Fruit fly (Drosophila melanogaster) whole organism, embryonic: Measurements from ENCODE around the gene ato.

Experiments used
- Bgb ChIP-seq: fragments of 200-800 bp; sonication (Bioruptor generic); IDR thresholded peaks from 2 replicates; pipeline ENCODE4 v1.3.6; 2022; ENCODE audit warnings: missing biosample characterization, missing genetic modification characterization; ENCODE audit not compliant: partially characterized antibody
- CG10959 ChIP-seq: fragments of 200-800 bp; sonication (Bioruptor generic); IDR thresholded peaks from 2 replicates; pipeline ENCODE4 v1.3.6; 2022; ENCODE audit warnings: missing biosample characterization, missing genetic modification characterization
- CG11093 ChIP-seq: fragments of 200-800 bp; sonication (Bioruptor generic); IDR thresholded peaks from 3 replicates; pipeline ENCODE4 v1.3.6; 2022; ENCODE audit warnings: missing biosample characterization, missing genetic modification characterization
- CG13123 ChIP-seq: fragments of 200-800 bp; sonication (Bioruptor generic); optimal IDR thresholded peaks from 2 replicates; lab custom pipeline; 2016; ENCODE audit warnings: missing biosample characterization, missing genetic modification characterization
- CG13894 ChIP-seq: fragments of 200-800 bp; sonication (Bioruptor generic); optimal IDR thresholded peaks from 3 replicates; lab custom pipeline; 2018; ENCODE audit warnings: missing biosample characterization, mild to moderate bottlenecking, missing genetic modification characterization, moderate library complexity
- CG15479 ChIP-seq: fragments of 200-800 bp; sonication (Bioruptor generic); optimal IDR thresholded peaks from 3 replicates; lab custom pipeline; 2019; ENCODE audit warnings: missing biosample characterization, mild to moderate bottlenecking, missing genetic modification characterization, moderate library complexity
- CG15514 ChIP-seq: fragments of 200-800 bp; sonication (Bioruptor generic); optimal IDR thresholded peaks from 3 replicates; lab custom pipeline; 2017; ENCODE audit warnings: missing biosample characterization, missing genetic modification characterization, mild to moderate bottlenecking, moderate library complexity, missing genetic modification reagents
- CG17802 ChIP-seq: fragments of 200-800 bp; sonication (Bioruptor generic); optimal IDR thresholded peaks from 2 replicates; lab custom pipeline; 2018; ENCODE audit warnings: missing biosample characterization, mild to moderate bottlenecking, missing genetic modification characterization, moderate library complexity
- CG18599 ChIP-seq: fragments of 200-800 bp; sonication (Bioruptor generic); optimal IDR thresholded peaks from 3 replicates; lab custom pipeline; 2017; ENCODE audit warnings: missing biosample characterization, missing genetic modification characterization, mild to moderate bottlenecking, moderate library complexity, missing genetic modification reagents
- CG2129 ChIP-seq: fragments of 200-800 bp; sonication (Bioruptor generic); IDR thresholded peaks from 2 replicates; pipeline ENCODE4 v1.3.6; 2022; ENCODE audit warnings: missing biosample characterization, missing genetic modification characterization; ENCODE audit not compliant: partially characterized antibody
- CG2712 ChIP-seq: fragments of 200-800 bp; optimal IDR thresholded peaks from 3 replicates; lab custom pipeline; 2019; ENCODE audit warnings: missing biosample characterization, mild to moderate bottlenecking, missing genetic modification characterization, moderate library complexity
- CG2889 ChIP-seq: fragments of 200-800 bp; sonication (Bioruptor generic); IDR thresholded peaks from 3 replicates; pipeline ENCODE4 v1.3.6; 2022; ENCODE audit warnings: missing biosample characterization, missing genetic modification characterization
- CG31224 ChIP-seq: fragments of 200-800 bp; sonication (Bioruptor generic); IDR thresholded peaks from 2 replicates; pipeline ENCODE4 v1.3.6; 2022; ENCODE audit warnings: missing biosample characterization, missing genetic modification characterization
- CG33557 ChIP-seq: fragments of 200-800 bp; sonication (Bioruptor generic); optimal IDR thresholded peaks from 2 replicates; lab custom pipeline; 2019; ENCODE audit warnings: missing biosample characterization, mild to moderate bottlenecking, missing genetic modification characterization, moderate library complexity
- CG34422 ChIP-seq: fragments of 200-800 bp; sonication (Bioruptor generic); IDR thresholded peaks from 3 replicates; pipeline ENCODE4 v1.3.6; 2022; ENCODE audit warnings: missing biosample characterization, missing genetic modification characterization
- CG4424 ChIP-seq: fragments of 200-800 bp; sonication (Bioruptor generic); optimal IDR thresholded peaks from 3 replicates; lab custom pipeline; 2016; ENCODE audit warnings: missing biosample characterization, missing genetic modification characterization
- CG4820 ChIP-seq: fragments of 200-800 bp; sonication (Bioruptor generic); optimal IDR thresholded peaks from 3 replicates; lab custom pipeline; 2016; ENCODE audit warnings: missing biosample characterization, missing genetic modification characterization
- CG6654 ChIP-seq: fragments of 200-800 bp; sonication (Bioruptor generic); optimal IDR thresholded peaks from 2 replicates; lab custom pipeline; 2017; ENCODE audit warnings: missing biosample characterization, mild to moderate bottlenecking, missing genetic modification characterization
- CG6689 ChIP-seq: fragments of 200-800 bp; sonication (Bioruptor generic); IDR thresholded peaks from 2 replicates; pipeline ENCODE4 v1.3.6; 2022; ENCODE audit warnings: missing biosample characterization, missing genetic modification characterization
- CG9215 ChIP-seq: fragments of 200-800 bp; sonication (Bioruptor generic); IDR thresholded peaks from 2 replicates; pipeline ENCODE4 v1.3.6; 2022; ENCODE audit warnings: missing biosample characterization, missing genetic modification characterization
- D ChIP-seq, 2 experiments: fragments of 200-800 bp in 1 of 2; fragments of >200 bp in 1 of 2; sonication (Bioruptor generic) in 1 of 2; optimal IDR thresholded peaks; 2 replicates in 1 of 2; 3 replicates in 1 of 2; lab custom pipeline; 2017; ENCODE audit warnings: mild to moderate bottlenecking in 1 of 2, missing biosample characterization in 1 of 2, missing genetic modification characterization in 1 of 2, missing genetic modification reagents in 1 of 2
- Deaf1 ChIP-seq: fragments of 200-800 bp; optimal IDR thresholded peaks from 3 replicates; lab custom pipeline; 2019; ENCODE audit warnings: missing biosample characterization, mild to moderate bottlenecking, missing genetic modification characterization, moderate library complexity
- Dp ChIP-seq: fragments of 200-800 bp; sonication (Bioruptor generic); optimal IDR thresholded peaks from 2 replicates; lab custom pipeline; 2018; ENCODE audit warnings: missing biosample characterization, mild to moderate bottlenecking, missing genetic modification characterization, moderate library complexity
- Fer2 ChIP-seq: fragments of 200-800 bp; sonication (Bioruptor generic); optimal IDR thresholded peaks from 2 replicates; lab custom pipeline; 2018; ENCODE audit warnings: missing biosample characterization, mild to moderate bottlenecking, missing genetic modification characterization, moderate library complexity
- Hr3 ChIP-seq: fragments of 200-800 bp; sonication (Bioruptor generic); optimal IDR thresholded peaks from 3 replicates; lab custom pipeline; 2016; ENCODE audit warnings: missing biosample characterization, missing genetic modification characterization
- Hr78 ChIP-seq, 2 experiments: fragments of 200-800 bp in 1 of 2; fragments of >200 bp in 1 of 2; sonication (Bioruptor generic) in 1 of 2; optimal IDR thresholded peaks; 2 replicates each; lab custom pipeline; 2017 to 2019; ENCODE audit warnings: missing biosample characterization in 2 of 2, missing genetic modification characterization in 2 of 2, mild to moderate bottlenecking in 1 of 2, moderate library complexity in 1 of 2
- Lhr ChIP-seq: fragments of 200-800 bp; sonication (Bioruptor generic); optimal IDR thresholded peaks from 3 replicates; lab custom pipeline; 2017; ENCODE audit warnings: mild to moderate bottlenecking, missing biosample characterization, missing genetic modification reagents, missing genetic modification characterization
- MESR4 ChIP-seq: fragments of 200-800 bp; sonication (Bioruptor generic); optimal IDR thresholded peaks from 2 replicates; lab custom pipeline; 2018; ENCODE audit warnings: missing biosample characterization, mild to moderate bottlenecking, missing genetic modification characterization, moderate library complexity
- NC2β ChIP-seq: fragments of 200-800 bp; sonication (Bioruptor generic); optimal IDR thresholded peaks from 2 replicates; lab custom pipeline; 2016; ENCODE audit warnings: missing biosample characterization, missing genetic modification characterization
- Nf-YB ChIP-seq: fragments of 200-800 bp; sonication (Bioruptor generic); optimal IDR thresholded peaks from 3 replicates; lab custom pipeline; 2019; ENCODE audit warnings: missing biosample characterization, mild to moderate bottlenecking, missing genetic modification characterization, moderate library complexity
- ato ChIP-seq: fragments of 200-800 bp; sonication (Bioruptor generic); IDR thresholded peaks from 2 replicates; pipeline ENCODE4 v1.3.6; 2022; ENCODE audit warnings: missing biosample characterization, missing genetic modification characterization; ENCODE audit not compliant: partially characterized antibody
- caup ChIP-seq: fragments of 200-800 bp; sonication (Bioruptor generic); optimal IDR thresholded peaks from 3 replicates; lab custom pipeline; 2017; ENCODE audit warnings: missing biosample characterization, mild to moderate bottlenecking, missing genetic modification characterization, moderate library complexity; ENCODE audit not compliant: severe bottlenecking
- chinmo ChIP-seq: fragments of 200-800 bp; sonication (Bioruptor generic); IDR thresholded peaks from 4 replicates; pipeline ENCODE4 v1.3.6; 2022; ENCODE audit warnings: missing biosample characterization, missing genetic modification characterization; ENCODE audit not compliant: partially characterized antibody
- ci ChIP-seq: fragments of 200-800 bp; sonication (Bioruptor generic); IDR thresholded peaks from 3 replicates; pipeline ENCODE4 v1.3.6; 2022; ENCODE audit warnings: missing biosample characterization, missing genetic modification characterization
- da ChIP-seq: fragments of 200-800 bp; sonication (Bioruptor generic); optimal IDR thresholded peaks from 2 replicates; lab custom pipeline; 2016; ENCODE audit warnings: missing biosample characterization, missing genetic modification characterization
- disco-r ChIP-seq: fragments of 200-800 bp; sonication (Bioruptor generic); optimal IDR thresholded peaks from 2 replicates; lab custom pipeline; 2016; ENCODE audit warnings: missing biosample characterization, missing genetic modification characterization
- dysf ChIP-seq: fragments of 200-800 bp; sonication (Bioruptor generic); IDR thresholded peaks from 3 replicates; pipeline ENCODE4 v1.3.6; 2022; ENCODE audit warnings: missing biosample characterization, missing genetic modification characterization
- en ChIP-seq: fragments of 200-800 bp; sonication (Bioruptor generic); optimal IDR thresholded peaks from 2 replicates; lab custom pipeline; 2016; ENCODE audit warnings: missing biosample characterization, missing genetic modification characterization
- fru ChIP-seq: fragments of >200 bp; optimal IDR thresholded peaks from 2 replicates; lab custom pipeline; 2017
- gem ChIP-seq: fragments of 200-800 bp; sonication (Bioruptor generic); optimal IDR thresholded peaks from 2 replicates; lab custom pipeline; 2019; ENCODE audit warnings: missing biosample characterization, mild to moderate bottlenecking, missing genetic modification characterization, moderate library complexity
- knrl ChIP-seq: fragments of 200-800 bp; sonication (Bioruptor generic); IDR thresholded peaks from 3 replicates; pipeline ENCODE4 v1.3.6; 2022; ENCODE audit warnings: missing biosample characterization, missing genetic modification characterization; ENCODE audit not compliant: partially characterized antibody
- nmo ChIP-seq: fragments of 200-800 bp; sonication (Bioruptor generic); optimal IDR thresholded peaks from 2 replicates; lab custom pipeline; 2018; ENCODE audit warnings: missing biosample characterization, mild to moderate bottlenecking, missing genetic modification characterization, moderate library complexity
- org-1 ChIP-seq: fragments of 200-800 bp; sonication (Bioruptor generic); optimal IDR thresholded peaks from 2 replicates; lab custom pipeline; 2017; ENCODE audit warnings: missing biosample characterization, missing genetic modification characterization
- repo ChIP-seq: fragments of 200-800 bp; sonication (Bioruptor generic); optimal IDR thresholded peaks from 2 replicates; lab custom pipeline; 2016; ENCODE audit warnings: missing biosample characterization, missing genetic modification characterization
- slbo ChIP-seq: fragments of 200-800 bp; sonication (Bioruptor generic); IDR thresholded peaks from 2 replicates; pipeline ENCODE4 v1.3.6; 2022; ENCODE audit warnings: missing biosample characterization, missing genetic modification characterization
- sqz ChIP-seq: fragments of 200-800 bp; sonication (Bioruptor generic); optimal IDR thresholded peaks from 3 replicates; lab custom pipeline; 2018; ENCODE audit warnings: missing biosample characterization, mild to moderate bottlenecking, missing genetic modification characterization
- stwl ChIP-seq: fragments of 200-800 bp; sonication (Bioruptor generic); optimal IDR thresholded peaks from 3 replicates; lab custom pipeline; 2018; ENCODE audit warnings: missing biosample characterization, mild to moderate bottlenecking, missing genetic modification characterization, moderate library complexity
- tap ChIP-seq: fragments of 200-800 bp; optimal IDR thresholded peaks from 3 replicates; lab custom pipeline; 2019; ENCODE audit warnings: missing biosample characterization, mild to moderate bottlenecking, missing genetic modification characterization, moderate library complexity
- vfl ChIP-seq: fragments of 200-800 bp; sonication (Bioruptor generic); optimal IDR thresholded peaks from 2 replicates; lab custom pipeline; 2016; ENCODE audit warnings: missing biosample characterization, missing genetic modification characterization
- vnd ChIP-seq: fragments of 200-800 bp; sonication (Bioruptor generic); IDR thresholded peaks from 3 replicates; pipeline ENCODE4 v1.3.6; 2022; ENCODE audit warnings: missing biosample characterization, missing genetic modification characterization; ENCODE audit not compliant: partially characterized antibody

ato gene

dm6 chr3R:8313038-8313437 is 35.2 kb downstream of the ato start, which contains the start of gene CG7483 (continued):
- TF ChIP-seq chinmo (GFP tag; lab: Robert Waterston, UW), result peak; percentile 77; the same call in 3 of the 4 replicates
- no peak for TF ChIP-seq CG18599 (GFP tag; lab: Kevin White, UChicago)
- no peak for TF ChIP-seq disco-r (GFP tag; lab: Kevin White, UChicago)
- peak; percentile 86 for TF ChIP-seq Bgb
- peak; percentile 30 for TF ChIP-seq stwl
- TF ChIP-seq Nf-YB (GFP tag; lab: Kevin White, UChicago), result no peak
- no peak for TF ChIP-seq CG31224 (GFP tag; lab: Robert Waterston, UW)
- TF ChIP-seq org-1, result no peak
- TF ChIP-seq CG33557 (GFP tag; lab: Kevin White, UChicago), result peak; percentile 7
- TF ChIP-seq CG34422 (GFP tag; lab: Robert Waterston, UW), result peak; percentile 52; the same call in 1 of the 3 replicates
- TF ChIP-seq sqz, result peak; percentile 81
- no peak for TF ChIP-seq CG6689 (GFP tag; lab: Robert Waterston, UW)
- peak; percentile 75 for TF ChIP-seq vnd (GFP tag; lab: Robert Waterston, UW)
- no peak for TF ChIP-seq fru (lab: Kevin White, UChicago)
- peak; percentile 90 for TF ChIP-seq ato (GFP tag; lab: Robert Waterston, UW)
- no peak for TF ChIP-seq da (GFP tag; lab: Kevin White, UChicago)
- TF ChIP-seq caup (GFP tag; lab: Kevin White, UChicago), result no peak
- no peak for TF ChIP-seq NC2β (GFP tag; lab: Kevin White, UChicago)
- TF ChIP-seq tap (tag; lab: Kevin White, UChicago), result no peak
- TF ChIP-seq CG4820 (GFP tag; lab: Kevin White, UChicago), result no peak
- TF ChIP-seq knrl (GFP tag; lab: Robert Waterston, UW), result peak; percentile 78
- no peak for TF ChIP-seq Hr3 (GFP tag; lab: Kevin White, UChicago)
- TF ChIP-seq CG17802 (tag; lab: Kevin White, UChicago), result no peak
- TF ChIP-seq CG13123 (GFP tag; lab: Kevin White, UChicago), result no peak
- TF ChIP-seq nmo (GFP tag; lab: Kevin White, UChicago), result peak; percentile 22
- no peak for TF ChIP-seq slbo (GFP tag; lab: Robert Waterston, UW)
- TF ChIP-seq CG15514 (GFP tag; lab: Kevin White, UChicago), result peak; percentile 39
- TF ChIP-seq CG2712 (tag; lab: Kevin White, UChicago), result peak; percentile 22
- no peak for TF ChIP-seq CG2889 (GFP tag; lab: Robert Waterston, UW)
- no peak for TF ChIP-seq Hr78 (GFP tag; optimal IDR thresholded peaks at IDR 0.05; lab: Kevin White, UChicago)
- TF ChIP-seq CG4424 (GFP tag; lab: Kevin White, UChicago), result no peak
- no peak for TF ChIP-seq repo (GFP tag; lab: Kevin White, UChicago)
- TF ChIP-seq CG9215 (GFP tag; lab: Robert Waterston, UW), result no peak
- TF ChIP-seq CG13894, result no peak
- no peak for TF ChIP-seq en (GFP tag; lab: Kevin White, UChicago)
- peak; percentile 66 for TF ChIP-seq CG2129 (GFP tag; lab: Robert Waterston, UW)
- TF ChIP-seq CG15479 (GFP tag; lab: Kevin White, UChicago), result no peak
- TF ChIP-seq dysf (GFP tag; lab: Robert Waterston, UW), result no peak
- no peak for TF ChIP-seq Fer2 (tag; lab: Kevin White, UChicago)
- no peak for TF ChIP-seq vfl (GFP tag; lab: Kevin White, UChicago)
- no peak for TF ChIP-seq CG10959 (GFP tag; lab: Robert Waterston, UW)
- peak; percentile 21 for TF ChIP-seq Lhr (GFP tag; lab: Kevin White, UChicago)
- TF ChIP-seq MESR4 (GFP tag; lab: Kevin White, UChicago), result peak; percentile 93
- no peak for TF ChIP-seq CG11093
- TF ChIP-seq Dp (GFP tag; lab: Kevin White, UChicago), result peak; percentile 96
- TF ChIP-seq ci (GFP tag; lab: Robert Waterston, UW), result 0 out of 3 replicates have a peak, but pooled peaks have one; percentile 20
- no peak for TF ChIP-seq CG6654 (GFP tag; lab: Kevin White, UChicago)
- TF ChIP-seq Deaf1 (tag; lab: Kevin White, UChicago), result no peak
- no peak for TF ChIP-seq D (optimal IDR thresholded peaks at IDR 0.05; lab: Kevin White, UChicago)
- TF ChIP-seq D (GFP tag; optimal IDR thresholded peaks at IDR 0.05; lab: Kevin White, UChicago), result no peak
- no peak for TF ChIP-seq gem (tag; lab: Kevin White, UChicago)
